Worm (Caenorhabditis elegans): ENCODE data around the gene F20C5.6.

ce11 chrIV:8778045-8778444 is 5.0 kb upstream of the F20C5.6 start, which contains the start of gene C33D9.6:
- TF ChIP-seq unc-86 (tag; optimal IDR thresholded peaks at IDR 0.05), result no peak
- TF ChIP-seq pag-3 (tag; optimal IDR thresholded peaks at IDR 0.05; ENCODE audit: borderline replicate concordance), result no peak
- no peak for TF ChIP-seq dmd-4 (tag; optimal IDR thresholded peaks at IDR 0.05; ENCODE audit: borderline replicate concordance)
- no peak for TF ChIP-seq hlh-30 (tag; optimal IDR thresholded peaks at IDR 0.05; ENCODE audit: insufficient read depth)
- no peak for TF ChIP-seq madf-2 (tag; optimal IDR thresholded peaks at IDR 0.05)
- TF ChIP-seq pqm-1 (tag; optimal IDR thresholded peaks at IDR 0.05), result no peak
- TF ChIP-seq ama-1 (optimal IDR thresholded peaks at IDR 0.05), result no peak
- TF ChIP-seq pha-4 (tag; optimal IDR thresholded peaks at IDR 0.05), result no peak
- TF ChIP-seq ceh-30 (tag; optimal IDR thresholded peaks at IDR 0.05), result no peak
- no peak for TF ChIP-seq unc-42 (tag; optimal IDR thresholded peaks at IDR 0.05)

Measured in whole organism, late embryonic.